Worm (Caenorhabditis elegans) whole organism, L2 larva: ENCODE results near the gene srsx-9.

Experiments used
- C34F6.9 ChIP-seq: fragments of 150-350 bp; optimal IDR thresholded peaks from 2 replicates; lab custom pipeline; 2014; ENCODE audit warnings: missing biosample characterization, missing genetic modification characterization
- F13H6.1 ChIP-seq: sonication (generic microtip); optimal IDR thresholded peaks from 2 replicates; lab custom pipeline; 2016; ENCODE audit warnings: missing genetic modification characterization, missing compliant biosample characterization
- Y55F3AM.14 ChIP-seq: fragments of 200-800 bp; sonication (Bioruptor generic); optimal IDR thresholded peaks from 2 replicates; lab custom pipeline; 2018; ENCODE audit warnings: mild to moderate bottlenecking, missing genetic modification characterization, missing compliant biosample characterization
- aly-2 ChIP-seq: fragments of 150-350 bp; optimal IDR thresholded peaks from 2 replicates; lab custom pipeline; 2014; ENCODE audit warnings: missing biosample characterization, missing genetic modification characterization
- ama-1 ChIP-seq: fragments of 150-350 bp; optimal IDR thresholded peaks from 2 replicates; lab custom pipeline; 2018; ENCODE audit warnings: inconsistent platforms
- blmp-1 ChIP-seq: sonication (generic microtip); optimal IDR thresholded peaks from 2 replicates; lab custom pipeline; 2017; ENCODE audit warnings: missing genetic modification characterization, mild to moderate bottlenecking, missing compliant biosample characterization, antibody characterized with exemption, moderate library complexity; ENCODE audit not compliant: insufficient read depth
- crh-2 ChIP-seq: sonication (generic microtip); optimal IDR thresholded peaks from 2 replicates; lab custom pipeline; 2017; ENCODE audit warnings: missing biosample characterization, missing genetic modification characterization
- dmd-4 ChIP-seq: sonication (generic microtip); optimal IDR thresholded peaks from 2 replicates; lab custom pipeline; 2017; ENCODE audit warnings: missing biosample characterization, missing genetic modification characterization
- elt-1 ChIP-seq: fragments of 150-350 bp; optimal IDR thresholded peaks from 2 replicates; lab custom pipeline; 2014; ENCODE audit warnings: missing biosample characterization, missing genetic modification characterization
- elt-3 ChIP-seq: sonication (generic microtip); optimal IDR thresholded peaks from 2 replicates; lab custom pipeline; 2017; ENCODE audit warnings: missing biosample characterization, missing genetic modification characterization
- fos-1 ChIP-seq: fragments of 150-350 bp; optimal IDR thresholded peaks from 2 replicates; lab custom pipeline; 2014; ENCODE audit warnings: missing biosample characterization, missing genetic modification characterization
- gmeb-1 ChIP-seq: fragments of 150-350 bp; optimal IDR thresholded peaks from 2 replicates; lab custom pipeline; 2014; ENCODE audit warnings: missing biosample characterization, missing genetic modification characterization
- mbf-1 ChIP-seq: sonication (generic microtip); optimal IDR thresholded peaks from 2 replicates; lab custom pipeline; 2017; ENCODE audit warnings: missing biosample characterization, missing genetic modification characterization
- nhr-11 ChIP-seq: fragments of 150-350 bp; optimal IDR thresholded peaks from 2 replicates; lab custom pipeline; 2014; ENCODE audit warnings: missing biosample characterization, missing genetic modification characterization
- nhr-129 ChIP-seq: fragments of 150-350 bp; optimal IDR thresholded peaks from 2 replicates; lab custom pipeline; 2014; ENCODE audit warnings: missing biosample characterization, missing genetic modification characterization
- nhr-21 ChIP-seq: fragments of 150-350 bp; optimal IDR thresholded peaks from 2 replicates; lab custom pipeline; 2014; ENCODE audit warnings: missing biosample characterization, missing genetic modification characterization
- nhr-25 ChIP-seq: fragments of 150-350 bp; sonication (generic microtip); optimal IDR thresholded peaks from 3 replicates; lab custom pipeline; 2014; ENCODE audit warnings: missing biosample characterization, missing genetic modification characterization
- peb-1 ChIP-seq: fragments of 150-350 bp; optimal IDR thresholded peaks from 2 replicates; lab custom pipeline; 2014; ENCODE audit warnings: missing biosample characterization, missing genetic modification characterization
- sem-4 ChIP-seq: fragments of 150-350 bp; optimal IDR thresholded peaks from 2 replicates; lab custom pipeline; 2014; ENCODE audit warnings: missing biosample characterization, missing genetic modification reagents, missing genetic modification characterization
- skn-1 ChIP-seq: sonication (generic microtip); optimal IDR thresholded peaks from 2 replicates; lab custom pipeline; 2017; ENCODE audit warnings: missing biosample characterization, missing genetic modification characterization
- sma-3 ChIP-seq: sonication (generic microtip); optimal IDR thresholded peaks from 2 replicates; lab custom pipeline; 2016; ENCODE audit warnings: missing genetic modification reagents, missing genetic modification characterization, missing compliant biosample characterization
- sma-9 ChIP-seq, 2 experiments: fragments of 150-350 bp in 1 of 2; sonication (generic microtip) in 1 of 2; optimal IDR thresholded peaks; 2 replicates each; lab custom pipeline; 2014 to 2016; ENCODE audit warnings: missing genetic modification characterization in 2 of 2, mild to moderate bottlenecking in 1 of 2, missing biosample characterization in 1 of 2, missing compliant biosample characterization in 1 of 2, missing genetic modification reagents in 1 of 2, moderate library complexity in 1 of 2
- unc-39 ChIP-seq: fragments of 150-350 bp; optimal IDR thresholded peaks from 2 replicates; lab custom pipeline; 2014; ENCODE audit warnings: missing biosample characterization, missing genetic modification characterization
- unc-55 ChIP-seq: fragments of 150-350 bp; sonication (generic microtip); optimal IDR thresholded peaks from 3 replicates; lab custom pipeline; 2014; ENCODE audit warnings: missing biosample characterization, missing genetic modification reagents, missing genetic modification characterization
- zag-1 ChIP-seq: fragments of 150-350 bp; optimal IDR thresholded peaks from 2 replicates; lab custom pipeline; 2014; ENCODE audit warnings: missing biosample characterization, missing genetic modification characterization
- ztf-1 ChIP-seq: fragments of 200-800 bp; sonication (Bioruptor generic); conservative IDR thresholded peaks from 2 replicates; pipeline ENCODE4 v1.3.6; 2022; ENCODE audit warnings: missing genetic modification characterization, missing compliant biosample characterization
- ztf-11 ChIP-seq: sonication (generic microtip); optimal IDR thresholded peaks from 2 replicates; lab custom pipeline; 2017; ENCODE audit warnings: missing biosample characterization, missing genetic modification characterization
- ztf-4 ChIP-seq: fragments of 150-350 bp; optimal IDR thresholded peaks from 2 replicates; lab custom pipeline; 2014; ENCODE audit warnings: missing biosample characterization, missing genetic modification characterization

srsx-9 gene

ce11 chrV:4964671-4965420, 8.0 kb downstream of the srsx-9 start:
- TF ChIP-seq dmd-4 (tag; lab: Kevin White, UChicago), result no peak
- TF ChIP-seq elt-3 (tag; lab: Kevin White, UChicago), result no peak
- TF ChIP-seq skn-1, result peak; percentile 33
- TF ChIP-seq crh-2 (tag; lab: Kevin White, UChicago), result peak; percentile 38
- TF ChIP-seq fos-1 (tag; lab: Kevin White, UChicago), result peak; percentile 57
- TF ChIP-seq nhr-129, result peak; percentile 48
- TF ChIP-seq sma-9 (GFP tag; optimal IDR thresholded peaks at IDR 0.05; lab: Kevin White, UChicago), result peak; percentile 48
- no peak for TF ChIP-seq sma-9 (tag; optimal IDR thresholded peaks at IDR 0.05; lab: Kevin White, UChicago)
- no peak for TF ChIP-seq blmp-1 (tag; lab: Kevin White, UChicago)
- no peak for TF ChIP-seq ztf-1 (GFP tag; lab: Robert Waterston, UW)
- TF ChIP-seq elt-1 (tag; lab: Kevin White, UChicago), result no peak

- TF ChIP-seq Y55F3AM.14 (GFP tag; lab: Kevin White, UChicago) (peak; percentile 9), unc-55 (GFP tag; lab: Kevin White, UChicago) (peak; percentile 22), mbf-1 (tag; lab: Kevin White, UChicago) (no peak)
Measured at ce11 chrV:4964020-4964635, 8.7 kb downstream of the srsx-9 start.

DNA sequence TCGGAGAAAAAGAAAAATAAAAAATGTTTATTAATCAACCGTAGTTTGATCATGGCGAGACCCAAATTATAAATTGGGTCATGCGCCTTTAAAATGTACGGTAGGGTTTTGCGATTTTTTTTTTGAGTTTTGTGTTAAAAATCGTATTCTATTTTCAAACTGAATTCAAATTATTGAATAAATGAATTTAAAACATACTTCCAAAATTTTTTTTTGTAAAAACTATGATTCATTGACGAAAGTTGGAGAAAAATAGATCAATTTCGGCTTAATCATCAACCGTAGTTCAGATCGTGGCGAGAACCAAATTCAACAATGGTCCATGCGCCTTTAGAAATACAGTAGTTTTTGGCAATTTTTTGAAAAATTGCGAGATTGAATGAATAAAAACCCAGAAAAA, 9.2 kb downstream of the srsx-9 start:
- no peak for TF ChIP-seq elt-1 (tag; lab: Kevin White, UChicago)
- no peak for TF ChIP-seq zag-1 (tag; lab: Kevin White, UChicago)
- TF ChIP-seq crh-2 (tag; lab: Kevin White, UChicago), result no peak
- TF ChIP-seq F13H6.1, result no peak
- TF ChIP-seq ztf-4 (tag; lab: Kevin White, UChicago), result no peak
- TF ChIP-seq aly-2, result no peak
- no peak for TF ChIP-seq ama-1

DNA sequence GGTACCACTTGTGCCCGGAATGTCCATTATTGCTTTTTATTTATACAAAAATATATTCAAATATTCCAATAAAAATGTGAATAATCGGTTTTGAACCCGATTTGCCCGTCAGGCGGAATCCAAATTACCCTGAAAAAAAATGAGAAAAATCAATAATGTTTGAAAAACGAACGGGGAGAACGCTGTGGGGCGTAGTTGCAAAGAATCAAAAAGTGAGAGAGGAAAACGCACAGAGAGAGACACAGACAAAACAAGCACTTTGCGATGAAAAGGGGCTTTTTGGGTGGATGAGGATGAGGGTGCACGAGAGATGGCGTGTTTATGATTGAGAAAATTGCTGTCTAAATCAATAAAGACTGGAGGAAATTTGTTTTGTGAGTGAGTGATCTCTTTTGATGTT, 9.9 kb downstream of the srsx-9 start, which contains the start of gene tam-1:
Gene tam-1 (minus strand): TSS at position 135 of the 400 bp plus-strand sequence.
- TF ChIP-seq C34F6.9 (tag; lab: Kevin White, UChicago) (peak; percentile 40), sma-3 (GFP tag; lab: Kevin White, UChicago) (no peak)

DNA sequence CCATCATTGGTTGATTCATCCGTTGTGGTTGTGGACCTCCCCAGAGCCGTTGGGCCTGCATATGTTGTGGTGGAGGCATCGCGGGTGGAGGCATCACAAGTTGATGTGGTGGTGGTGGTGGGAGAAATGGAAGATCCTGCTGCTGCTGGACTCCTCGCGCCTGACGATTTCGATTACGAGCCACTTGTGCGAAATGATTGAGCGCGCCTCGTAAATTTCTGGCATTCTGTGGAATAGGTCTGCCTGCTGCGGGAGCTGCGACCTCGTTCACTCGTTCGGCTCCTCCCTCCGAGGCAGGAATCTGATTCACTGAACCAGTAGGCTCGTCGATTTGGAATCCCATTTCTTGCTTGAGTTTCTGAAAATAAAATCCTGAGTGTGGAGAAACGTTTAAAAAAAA, 12.2 kb downstream of the srsx-9 start:
- TF ChIP-seq peb-1, result no peak
- TF ChIP-seq nhr-25 (tag; lab: Kevin White, UChicago), result no peak
- TF ChIP-seq aly-2, result no peak

ce11 chrV:4957619-4958018, 15.2 kb downstream of the srsx-9 start:
- no peak for TF ChIP-seq ztf-11 (tag; lab: Kevin White, UChicago)
- TF ChIP-seq gmeb-1 (tag; lab: Kevin White, UChicago), result no peak

- TF ChIP-seq nhr-11 (tag; lab: Kevin White, UChicago), result no peak
- no peak for TF ChIP-seq nhr-21 (tag; lab: Kevin White, UChicago)
- no peak for TF ChIP-seq sem-4 (tag; lab: Kevin White, UChicago)
- TF ChIP-seq unc-39 (tag; lab: Kevin White, UChicago), result no peak
- TF ChIP-seq ztf-11 (tag; lab: Kevin White, UChicago), result no peak
- no peak for TF ChIP-seq sma-9 (GFP tag; optimal IDR thresholded peaks at IDR 0.05; lab: Kevin White, UChicago)
- no peak for TF ChIP-seq sma-9 (tag; optimal IDR thresholded peaks at IDR 0.05; lab: Kevin White, UChicago)
- no peak for TF ChIP-seq elt-3 (tag; lab: Kevin White, UChicago)
- TF ChIP-seq F13H6.1, result no peak
- no peak for TF ChIP-seq fos-1 (tag; lab: Kevin White, UChicago)
- TF ChIP-seq elt-1 (tag; lab: Kevin White, UChicago), result no peak
Measured at ce11 chrV:4956529-4956928, 16.3 kb downstream of the srsx-9 start, which contains the start of gene str-208. TSS of gene str-208 (plus strand) at chrV:4956829.
